Worm (Caenorhabditis elegans): Measurements from ENCODE around the gene pam-1.

Gene pam-1

DNA sequence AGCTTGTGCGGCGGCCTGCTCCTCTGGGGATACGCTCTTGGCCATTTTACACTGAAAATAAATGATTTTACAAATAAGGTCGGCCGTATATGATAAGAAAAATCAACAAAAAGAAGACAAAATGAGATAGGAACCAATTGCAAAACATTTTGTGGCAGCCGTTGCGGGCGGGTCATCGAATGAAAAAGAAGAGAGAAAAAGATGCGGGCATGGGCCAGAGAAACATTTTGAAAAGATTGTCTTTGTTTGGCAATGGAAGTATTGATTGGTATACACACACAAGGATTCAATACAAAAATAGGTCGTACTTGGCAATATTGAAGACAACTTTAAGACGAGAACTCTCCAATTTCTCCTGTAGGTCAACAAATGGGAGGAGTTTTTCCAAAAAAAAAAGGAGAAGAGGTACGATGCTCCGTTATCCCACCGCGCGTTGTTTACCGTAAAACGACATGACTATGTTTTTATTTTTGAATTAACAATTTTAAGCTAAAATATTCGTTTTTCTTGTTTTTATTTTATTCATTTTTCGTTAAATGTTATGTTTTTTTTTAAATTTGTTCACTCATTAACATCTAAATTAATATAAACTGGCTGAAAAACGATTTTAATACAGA is 37.9 kb downstream of the pam-1 start, which contains the start of the genes plc-4 and R05G6.4 (continued):
- TF ChIP-seq lsy-12 (tag; optimal IDR thresholded peaks at IDR 0.05) = no peak
- peak; percentile 71 for TF ChIP-seq nfya-1 (tag; optimal IDR thresholded peaks at IDR 0.05; ENCODE audit: insufficient read depth)
- TF ChIP-seq lin-15B (tag; optimal IDR thresholded peaks at IDR 0.05) = peak; percentile 54
- TF ChIP-seq nhr-25 (tag; optimal IDR thresholded peaks at IDR 0.05) = no peak
- no peak for TF ChIP-seq ceh-16 (tag; optimal IDR thresholded peaks at IDR 0.05)
- peak; percentile 26 for TF ChIP-seq snpc-4 (tag; optimal IDR thresholded peaks at IDR 0.05)
- no peak for TF ChIP-seq nhr-77 (tag; optimal IDR thresholded peaks at IDR 0.05)
- TF ChIP-seq unc-62 (GFP tag; optimal IDR thresholded peaks at IDR 0.05) = no peak

DNA sequence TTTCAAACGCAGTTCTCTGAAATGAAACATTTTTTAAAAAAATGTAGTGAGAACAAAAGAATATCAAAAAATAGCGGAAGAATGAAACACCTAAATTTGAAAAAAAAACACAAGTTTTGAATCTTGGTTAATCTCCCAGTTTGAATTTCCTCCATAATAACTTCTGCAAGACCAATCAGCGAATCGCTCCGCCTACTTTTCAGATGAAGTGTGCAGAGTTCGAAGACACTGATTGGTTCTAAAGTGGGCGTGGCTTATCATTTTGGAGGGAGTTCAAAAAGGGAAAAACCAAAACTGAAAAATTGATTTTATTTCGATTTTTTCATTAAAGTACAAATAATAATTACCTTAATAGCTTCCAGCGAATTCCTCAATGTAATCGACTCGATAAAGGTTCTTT is 39.8 kb downstream of the pam-1 start:
- TF ChIP-seq pha-4 (tag; optimal IDR thresholded peaks at IDR 0.05) (no peak), R02D3.7 (tag; optimal IDR thresholded peaks at IDR 0.05) (no peak), nfya-1 (tag; optimal IDR thresholded peaks at IDR 0.05; ENCODE audit: insufficient read depth) (peak; percentile 96), fos-1 (tag; optimal IDR thresholded peaks at IDR 0.05) (no peak), pqm-1 (tag; optimal IDR thresholded peaks at IDR 0.05) (no peak), elt-1 (tag; optimal IDR thresholded peaks at IDR 0.05) (no peak), sea-2 (GFP tag; optimal IDR thresholded peaks at IDR 0.05) (no peak), mdl-1 (tag; optimal IDR thresholded peaks at IDR 0.05) (no peak), jun-1 (tag; optimal IDR thresholded peaks at IDR 0.05) (no peak), ama-1 (optimal IDR thresholded peaks at IDR 0.05) (no peak), unc-62 (GFP tag; optimal IDR thresholded peaks at IDR 0.05) (no peak), elt-3 (tag; optimal IDR thresholded peaks at IDR 0.05) (no peak), mml-1 (tag; optimal IDR thresholded peaks at IDR 0.05) (no peak), lin-15B (tag; optimal IDR thresholded peaks at IDR 0.05) (peak; percentile 18), nhr-12 (tag; optimal IDR thresholded peaks at IDR 0.05) (no peak), eor-1 (tag; optimal IDR thresholded peaks at IDR 0.05) (no peak)

DNA sequence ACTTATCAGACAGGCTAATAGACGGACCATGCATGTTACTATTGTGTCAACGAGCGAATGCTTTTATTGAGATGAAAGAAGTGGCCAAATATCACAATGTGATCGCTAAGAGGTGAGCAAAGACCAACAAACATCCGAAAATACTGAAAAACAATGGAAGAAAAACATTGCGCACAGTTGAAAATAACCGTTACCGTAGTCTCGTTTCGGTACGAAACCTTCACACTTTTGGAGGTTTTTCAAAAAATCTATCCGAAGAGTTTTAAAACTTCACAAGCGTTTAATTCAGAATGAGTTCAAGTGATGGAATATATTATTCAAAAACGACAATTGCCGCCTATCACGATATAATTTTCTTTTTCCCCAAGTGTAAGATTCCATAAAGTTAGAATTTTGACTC is 41.8 kb downstream of the pam-1 start:
- no peak for TF ChIP-seq ceh-9 (tag; optimal IDR thresholded peaks at IDR 0.05)
- peak; percentile 61 for TF ChIP-seq pha-4 (tag; optimal IDR thresholded peaks at IDR 0.05)
- TF ChIP-seq nhr-76 (tag; optimal IDR thresholded peaks at IDR 0.05) = no peak

DNA sequence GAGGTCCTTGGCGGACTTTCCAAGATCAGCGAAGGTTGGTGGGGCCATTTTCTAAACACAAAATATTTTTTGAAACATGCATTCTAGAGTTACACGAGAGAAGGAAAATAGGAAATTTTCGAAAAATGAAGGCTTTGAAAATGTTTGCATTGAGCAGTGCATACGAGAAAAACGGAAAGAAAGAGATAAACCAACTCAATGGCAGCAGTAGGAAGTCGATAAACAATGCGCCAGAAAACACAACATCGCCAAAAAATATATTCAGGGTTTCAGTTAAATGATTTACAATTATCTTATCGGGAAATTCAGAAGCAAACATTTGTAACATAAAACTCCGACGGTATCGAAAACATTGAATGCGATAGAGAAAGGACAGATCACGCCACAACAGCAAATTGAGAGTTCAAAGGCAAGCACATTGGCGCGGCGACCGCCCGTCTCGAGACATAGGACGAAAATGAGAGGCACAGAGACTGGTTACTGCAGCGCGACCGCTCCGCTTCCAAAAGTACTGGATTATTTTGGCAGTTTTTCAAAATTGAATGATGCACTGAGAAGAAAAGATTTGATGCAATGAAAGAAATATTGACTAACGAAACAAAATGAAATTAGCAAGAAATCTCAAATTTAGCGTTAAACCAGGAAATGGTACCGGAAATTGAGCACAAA is 42.6 kb downstream of the pam-1 start, which contains the start of the genes vdac-1 and R05G6.5:
Gene vdac-1 (minus strand): TSS at position 51 of the 669 bp plus-strand sequence.
Gene R05G6.5 (plus strand): TSS at position 527 of the 669 bp plus-strand sequence.
- TF ChIP-seq unc-39 (tag; optimal IDR thresholded peaks at IDR 0.05) (no peak), lin-39 (tag; optimal IDR thresholded peaks at IDR 0.05) (peak; percentile 76), elt-3 (tag; optimal IDR thresholded peaks at IDR 0.05) (peak in 1 of 3 experiments; percentile 9), nhr-25 (tag; optimal IDR thresholded peaks at IDR 0.05) (peak; percentile 84), egl-5 (tag; optimal IDR thresholded peaks at IDR 0.05) (peak; percentile 71), elt-2 (tag; optimal IDR thresholded peaks at IDR 0.05) (peak; percentile 87), nhr-43 (tag; optimal IDR thresholded peaks at IDR 0.05; ENCODE audit: poor library complexity, severe bottlenecking) (peak; percentile 77), jun-1 (tag; optimal IDR thresholded peaks at IDR 0.05) (peak; percentile 81), aly-2 (tag; optimal IDR thresholded peaks at IDR 0.05) (no peak), nhr-76 (tag; optimal IDR thresholded peaks at IDR 0.05) (peak; percentile 56), snpc-4 (tag; optimal IDR thresholded peaks at IDR 0.05) (peak; percentile 73), elt-1 (tag; optimal IDR thresholded peaks at IDR 0.05) (peak; percentile 9), nfya-1 (tag; optimal IDR thresholded peaks at IDR 0.05; ENCODE audit: insufficient read depth) (peak; percentile 92), pha-4 (tag; optimal IDR thresholded peaks at IDR 0.05) (peak; percentile 86), fkh-2 (tag; optimal IDR thresholded peaks at IDR 0.05) (no peak), nhr-23 (tag; optimal IDR thresholded peaks at IDR 0.05) (peak; percentile 83), R02D3.7 (tag; optimal IDR thresholded peaks at IDR 0.05) (peak; percentile 75), skn-1 (tag; optimal IDR thresholded peaks at IDR 0.05) (no peak), mml-1 (tag; optimal IDR thresholded peaks at IDR 0.05) (no peak), lin-15B (tag; optimal IDR thresholded peaks at IDR 0.05) (peak; percentile 90), nhr-237 (tag; optimal IDR thresholded peaks at IDR 0.05) (no peak), unc-62 (GFP tag; optimal IDR thresholded peaks at IDR 0.05) (peak; percentile 18), hmg-11 (tag; optimal IDR thresholded peaks at IDR 0.05) (peak; percentile 39), ceh-28 (tag; optimal IDR thresholded peaks at IDR 0.05) (peak; percentile 42), pqm-1 (tag; optimal IDR thresholded peaks at IDR 0.05) (peak; percentile 41), ztf-11 (tag; optimal IDR thresholded peaks at IDR 0.05) (no peak), lsy-12 (tag; optimal IDR thresholded peaks at IDR 0.05) (peak; percentile 66)
